Worm (Caenorhabditis elegans) whole organism, mixed stage, embryonic: ENCODE results near the gene rsp-8.

ENCODE experiments used
- blmp-1 ChIP-seq: fragments of 150-350 bp; optimal IDR thresholded peaks from 2 replicates; lab custom pipeline; 2014; ENCODE audit warnings: missing biosample characterization, missing genetic modification characterization
- elt-1 ChIP-seq: sonication (generic microtip); optimal IDR thresholded peaks from 2 replicates; lab custom pipeline; 2017; ENCODE audit warnings: missing genetic modification characterization, mild to moderate bottlenecking, missing compliant biosample characterization, antibody characterized with exemption, moderate library complexity, borderline replicate concordance; ENCODE audit not compliant: insufficient read depth
- elt-3 ChIP-seq: fragments of 150-350 bp; optimal IDR thresholded peaks from 2 replicates; lab custom pipeline; 2014; ENCODE audit warnings: missing biosample characterization, missing genetic modification characterization
- flh-1 ChIP-seq: fragments of 200-800 bp; sonication (Bioruptor generic); optimal IDR thresholded peaks from 2 replicates; lab custom pipeline; 2018; ENCODE audit warnings: mild to moderate bottlenecking, missing genetic modification characterization, moderate library complexity, missing compliant biosample characterization
- lin-32 ChIP-seq: fragments of 200-800 bp; sonication (Bioruptor generic); optimal IDR thresholded peaks from 2 replicates; lab custom pipeline; 2018; ENCODE audit warnings: mild to moderate bottlenecking, missing genetic modification characterization, missing compliant biosample characterization
- lsy-2 ChIP-seq: fragments of 150-350 bp; optimal IDR thresholded peaks from 2 replicates; lab custom pipeline; 2014; ENCODE audit warnings: missing biosample characterization, missing genetic modification characterization
- nhr-12 ChIP-seq: fragments of 150-350 bp; optimal IDR thresholded peaks from 2 replicates; lab custom pipeline; 2014; ENCODE audit warnings: missing biosample characterization, missing genetic modification characterization
- nhr-2 ChIP-seq: fragments of 150-350 bp; optimal IDR thresholded peaks from 2 replicates; lab custom pipeline; 2014; ENCODE audit warnings: missing biosample characterization, missing genetic modification characterization
- nhr-28 ChIP-seq: fragments of 150-350 bp; optimal IDR thresholded peaks from 2 replicates; lab custom pipeline; 2014; ENCODE audit warnings: missing biosample characterization, missing genetic modification characterization
- pha-4 ChIP-seq: fragments of 150-350 bp; optimal IDR thresholded peaks from 2 replicates; lab custom pipeline; 2018; ENCODE audit warnings: missing biosample characterization, missing genetic modification reagents, missing genetic modification characterization
- sem-2 ChIP-seq: fragments of 200-800 bp; sonication (Bioruptor generic); optimal IDR thresholded peaks from 2 replicates; lab custom pipeline; 2018; ENCODE audit warnings: mild to moderate bottlenecking, missing genetic modification characterization, missing compliant biosample characterization
- snpc-4 ChIP-seq: fragments of 150-350 bp; optimal IDR thresholded peaks from 2 replicates; lab custom pipeline; 2014; ENCODE audit warnings: missing biosample characterization, missing genetic modification characterization
- unc-62 ChIP-seq: fragments of 150-350 bp; optimal IDR thresholded peaks from 2 replicates; lab custom pipeline; 2014; ENCODE audit warnings: missing biosample characterization, missing genetic modification reagents, missing genetic modification characterization
- ztf-11 ChIP-seq: fragments of 150-350 bp; optimal IDR thresholded peaks from 2 replicates; lab custom pipeline; 2014; ENCODE audit warnings: missing biosample characterization, missing genetic modification characterization

DNA sequence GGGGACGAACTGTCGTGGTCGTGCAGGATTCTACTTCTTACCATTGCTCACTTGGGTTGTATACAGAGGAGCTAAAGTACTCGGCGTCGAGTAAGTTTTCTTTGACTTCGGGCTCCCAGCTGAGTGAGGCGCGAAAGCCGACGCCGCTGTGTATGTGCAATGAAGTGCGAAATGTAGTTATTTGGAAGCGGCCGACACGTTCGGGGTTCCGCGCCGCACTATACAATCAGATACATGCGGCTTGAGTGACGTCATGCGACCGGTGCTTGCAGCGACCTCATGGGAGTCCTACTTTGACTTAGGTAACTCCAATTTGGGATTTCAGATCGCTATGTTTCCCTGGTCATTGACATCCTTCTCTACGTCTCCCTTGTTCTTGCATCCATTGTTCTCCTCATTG lies 8.4 kb upstream of the rsp-8 start:
- no peak for TF ChIP-seq unc-62 (GFP tag; lab: Kevin White, UChicago)
- TF ChIP-seq elt-1, result no peak
- no peak for TF ChIP-seq ztf-11 (tag; lab: Kevin White, UChicago)
- TF ChIP-seq elt-3, result no peak
- TF ChIP-seq pha-4 (tag; lab: Kevin White, UChicago), result no peak
- no peak for TF ChIP-seq snpc-4 (tag; lab: Kevin White, UChicago)
- no peak for TF ChIP-seq nhr-28 (tag; lab: Kevin White, UChicago)
- no peak for TF ChIP-seq lsy-2
- TF ChIP-seq nhr-12 (tag; lab: Kevin White, UChicago), result no peak
- TF ChIP-seq sem-2 (GFP tag; lab: Kevin White, UChicago), result no peak
- no peak for TF ChIP-seq flh-1 (GFP tag; lab: Kevin White, UChicago)
- TF ChIP-seq lin-32 (GFP tag; lab: Kevin White, UChicago), result no peak
- no peak for TF ChIP-seq blmp-1 (tag; lab: Kevin White, UChicago)
- no peak for TF ChIP-seq nhr-2 (tag; lab: Kevin White, UChicago)
